Fruit fly (Drosophila melanogaster): ENCODE results near the gene CG31145.
A peak's percentile ranks its signal among the peaks of the same experiment; 100 is the strongest.

Gene CG31145

DNA sequence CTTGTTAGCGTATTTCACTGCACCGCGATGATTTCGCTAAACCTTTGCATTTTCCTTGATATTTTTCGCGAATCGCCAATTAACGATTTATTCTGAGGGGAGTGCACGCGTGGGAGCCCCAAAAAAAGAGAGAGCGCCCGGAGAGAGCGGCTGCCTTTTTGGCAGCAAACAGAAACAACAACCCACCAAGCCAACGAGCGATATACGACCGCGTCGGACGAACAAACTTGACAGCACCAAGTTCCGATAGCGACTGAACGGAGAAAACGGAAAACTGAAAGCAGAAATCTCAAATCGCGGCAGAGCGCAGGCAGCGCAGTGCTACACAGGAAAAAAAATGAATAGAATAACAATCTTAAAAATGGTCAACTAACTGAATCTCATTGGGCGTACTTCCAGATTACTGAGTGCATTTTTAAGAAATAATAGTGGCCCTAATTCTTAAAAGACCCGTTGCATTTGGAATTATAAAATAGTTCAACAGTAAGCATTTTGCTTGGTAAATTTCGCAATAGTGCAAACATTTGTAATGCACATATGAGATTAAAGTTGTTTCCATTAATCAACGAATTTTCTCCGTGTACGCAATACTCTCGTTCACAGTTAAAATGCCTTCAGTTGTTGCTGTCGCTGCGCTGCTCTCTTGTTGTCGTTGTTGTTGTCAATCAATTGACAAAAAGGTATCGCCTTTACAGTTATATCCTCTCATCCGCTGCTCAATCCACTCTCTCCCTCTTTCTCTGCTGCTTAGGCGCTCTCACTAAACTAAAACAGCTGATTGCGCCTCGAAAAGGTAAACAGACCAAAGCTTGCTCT, at the start of gene CG31145 (continued):
- TF ChIP-seq fru (optimal IDR thresholded peaks at IDR 0.05) (no peak), lilli (GFP tag; optimal IDR thresholded peaks at IDR 0.05) (peak; percentile 100), NC2α (GFP tag; optimal IDR thresholded peaks at IDR 0.05) (peak; percentile 99), gsb (GFP tag; IDR thresholded peaks at IDR 0.05) (peak; percentile 99), slou (GFP tag; optimal IDR thresholded peaks at IDR 0.05) (peak; percentile 99), jigr1 (GFP tag; IDR thresholded peaks at IDR 0.05) (peak; percentile 99), ems (GFP tag; optimal IDR thresholded peaks at IDR 0.05) (peak; percentile 99), CG7987 (GFP tag; optimal IDR thresholded peaks at IDR 0.05) (peak; percentile 97), CG14965 (GFP tag; optimal IDR thresholded peaks at IDR 0.05; ENCODE audit: borderline replicate concordance) (peak; percentile 92), H2.0 (GFP tag; IDR thresholded peaks at IDR 0.05) (peak; percentile 99), eyg (GFP tag; optimal IDR thresholded peaks at IDR 0.05) (peak; percentile 99), shn (GFP tag; optimal IDR thresholded peaks at IDR 0.05) (peak; percentile 100), peb (GFP tag; IDR thresholded peaks at IDR 0.05) (peak; percentile 99), Sox102F (GFP tag; optimal IDR thresholded peaks at IDR 0.05) (peak; percentile 100), CG7745 (tag; optimal IDR thresholded peaks at IDR 0.05) (peak; percentile 37), CG6254 (GFP tag; optimal IDR thresholded peaks at IDR 0.05) (peak; percentile 97), wdn (GFP tag; IDR thresholded peaks at IDR 0.05) (peak; percentile 98), CG2875 (GFP tag; optimal IDR thresholded peaks at IDR 0.05) (peak; percentile 99), CG18764 (GFP tag; optimal IDR thresholded peaks at IDR 0.05) (peak; percentile 99), lab (GFP tag; optimal IDR thresholded peaks at IDR 0.05) (peak; percentile 100), kah (GFP tag; optimal IDR thresholded peaks at IDR 0.05) (peak; percentile 97), pita (GFP tag; optimal IDR thresholded peaks at IDR 0.05) (no peak), Fer1 (GFP tag; optimal IDR thresholded peaks at IDR 0.05) (peak; percentile 100), CG31388 (GFP tag; optimal IDR thresholded peaks at IDR 0.05) (peak; percentile 98), HLH4C (GFP tag; IDR thresholded peaks at IDR 0.05; ENCODE audit: partially characterized antibody) (no peak), PHDP (tag; optimal IDR thresholded peaks at IDR 0.05) (peak; percentile 100), CG13287 (GFP tag; IDR thresholded peaks at IDR 0.05; ENCODE audit: partially characterized antibody) (peak; percentile 7; the same call in 1 of the 2 replicates), Mrtf (GFP tag; IDR thresholded peaks at IDR 0.05) (peak; percentile 98), CG16779 (GFP tag; IDR thresholded peaks at IDR 0.05) (peak; percentile 96), fd102C (GFP tag; optimal IDR thresholded peaks at IDR 0.05) (peak; percentile 71), Med (GFP tag) (peak; percentile 100), ara (GFP tag; IDR thresholded peaks at IDR 0.05) (peak; percentile 98), H15 (GFP tag; IDR thresholded peaks at IDR 0.05) (peak; percentile 98), zfh1 (GFP tag; IDR thresholded peaks at IDR 0.05) (peak; percentile 99), CG3065 (GFP tag; optimal IDR thresholded peaks at IDR 0.05) (peak; percentile 99), knrl (GFP tag; IDR thresholded peaks at IDR 0.05; ENCODE audit: partially characterized antibody) (peak; percentile 37; the same call in 1 of the 3 replicates), dmrt99B (tag; optimal IDR thresholded peaks at IDR 0.05) (peak; percentile 100), Ets65A (GFP tag) (peak; percentile 100), CG11504 (tag; optimal IDR thresholded peaks at IDR 0.05) (peak; percentile 99), sd (tag; optimal IDR thresholded peaks at IDR 0.05) (peak; percentile 98), Spps (tag; optimal IDR thresholded peaks at IDR 0.05) (peak; percentile 97), CG11398 (GFP tag; optimal IDR thresholded peaks at IDR 0.05) (peak; percentile 99), CG12744 (GFP tag; optimal IDR thresholded peaks at IDR 0.05) (peak; percentile 99), kay (GFP tag; optimal IDR thresholded peaks at IDR 0.05) (peak; percentile 99), CG5245 (GFP tag; optimal IDR thresholded peaks at IDR 0.05) (peak; percentile 99), cas (GFP tag; IDR thresholded peaks at IDR 0.05) (peak; percentile 96), Elba2 (GFP tag; optimal IDR thresholded peaks at IDR 0.05) (peak; percentile 87), ATbp (GFP tag; optimal IDR thresholded peaks at IDR 0.05) (peak; percentile 100), slbo (GFP tag; IDR thresholded peaks at IDR 0.05) (peak; percentile 99)

Measured in whole organism, embryonic.